Worm (Caenorhabditis elegans) whole organism, late embryonic: ENCODE results near the gene zipt-7.1.

Experiments used
- C08G9.2 ChIP-seq: sonication (generic microtip); optimal IDR thresholded peaks from 2 replicates; lab custom pipeline; 2016; ENCODE audit warnings: mild to moderate bottlenecking, missing genetic modification characterization, moderate library complexity, missing compliant biosample characterization
- F13H6.1 ChIP-seq: sonication (generic microtip); optimal IDR thresholded peaks from 2 replicates; lab custom pipeline; 2016; ENCODE audit warnings: missing genetic modification characterization, missing compliant biosample characterization
- K02D7.2 ChIP-seq: sonication (generic microtip); optimal IDR thresholded peaks from 2 replicates; lab custom pipeline; 2017; ENCODE audit warnings: mild to moderate bottlenecking, missing genetic modification characterization, missing compliant biosample characterization
- K09A11.1 ChIP-seq: sonication (generic microtip); optimal IDR thresholded peaks from 2 replicates; lab custom pipeline; 2017; ENCODE audit warnings: antibody characterized with exemption, mild to moderate bottlenecking, missing genetic modification characterization, missing compliant biosample characterization; ENCODE audit not compliant: insufficient read depth
- T23F11.4 ChIP-seq: fragments of 200-800 bp; sonication (Bioruptor generic); optimal IDR thresholded peaks from 2 replicates; lab custom pipeline; 2018; ENCODE audit warnings: mild to moderate bottlenecking, missing genetic modification characterization, missing compliant biosample characterization
- ahr-1 ChIP-seq: sonication (generic microtip); optimal IDR thresholded peaks from 2 replicates; lab custom pipeline; 2016; ENCODE audit warnings: missing genetic modification characterization, missing compliant biosample characterization
- ceh-14 ChIP-seq: sonication (generic microtip); optimal IDR thresholded peaks from 2 replicates; lab custom pipeline; 2016; ENCODE audit warnings: missing genotype, missing genetic modification characterization, missing compliant biosample characterization
- ceh-19 ChIP-seq: fragments of 200-800 bp; sonication (Bioruptor generic); optimal IDR thresholded peaks from 2 replicates; lab custom pipeline; 2018; ENCODE audit warnings: mild to moderate bottlenecking, missing genetic modification characterization, missing compliant biosample characterization
- ceh-2 ChIP-seq: sonication (generic microtip); optimal IDR thresholded peaks from 2 replicates; lab custom pipeline; 2016; ENCODE audit warnings: missing genotype, missing genetic modification characterization, missing compliant biosample characterization
- ceh-22 ChIP-seq: sonication (generic microtip); optimal IDR thresholded peaks from 2 replicates; lab custom pipeline; 2017; ENCODE audit warnings: missing biosample characterization, missing genetic modification characterization
- ceh-31 ChIP-seq: sonication (generic microtip); optimal IDR thresholded peaks from 2 replicates; lab custom pipeline; 2016; ENCODE audit warnings: missing genetic modification characterization, missing compliant biosample characterization
- ceh-45 ChIP-seq: fragments of 200-800 bp; sonication (Bioruptor generic); IDR thresholded peaks from 2 replicates; pipeline ENCODE4 v1.3.6; 2022; ENCODE audit warnings: missing genetic modification reagents, missing genetic modification characterization, missing compliant biosample characterization
- ceh-48 ChIP-seq: sonication (generic microtip); optimal IDR thresholded peaks from 2 replicates; lab custom pipeline; 2016; ENCODE audit warnings: missing genetic modification characterization, inconsistent platforms, missing compliant biosample characterization
- ceh-9 ChIP-seq: sonication (generic microtip); optimal IDR thresholded peaks from 2 replicates; lab custom pipeline; 2016; ENCODE audit warnings: mild to moderate bottlenecking, missing genetic modification characterization, inconsistent platforms, missing compliant biosample characterization
- dmd-4 ChIP-seq: sonication (generic microtip); optimal IDR thresholded peaks from 2 replicates; lab custom pipeline; 2016; ENCODE audit warnings: borderline replicate concordance, missing genetic modification characterization, missing compliant biosample characterization
- ets-4 ChIP-seq: sonication (generic microtip); optimal IDR thresholded peaks from 2 replicates; lab custom pipeline; 2016; ENCODE audit warnings: missing genetic modification characterization, missing compliant biosample characterization
- eyg-1 ChIP-seq: sonication (generic microtip); optimal IDR thresholded peaks from 2 replicates; lab custom pipeline; 2016; ENCODE audit warnings: missing genotype, missing genetic modification characterization, missing compliant biosample characterization
- fax-1 ChIP-seq: sonication (generic microtip); optimal IDR thresholded peaks from 2 replicates; lab custom pipeline; 2016; ENCODE audit warnings: missing genotype, missing genetic modification characterization, missing compliant biosample characterization
- fkh-6 ChIP-seq: sonication (generic microtip); optimal IDR thresholded peaks from 2 replicates; lab custom pipeline; 2016; ENCODE audit warnings: missing genetic modification characterization, missing compliant biosample characterization
- gmeb-2 ChIP-seq: sonication (generic microtip); optimal IDR thresholded peaks from 2 replicates; lab custom pipeline; 2016; ENCODE audit warnings: missing genetic modification characterization, inconsistent platforms, missing compliant biosample characterization
- hlh-15 ChIP-seq: sonication (generic microtip); optimal IDR thresholded peaks from 2 replicates; lab custom pipeline; 2016; ENCODE audit warnings: missing genetic modification characterization, missing compliant biosample characterization
- hlh-30 ChIP-seq: sonication (generic microtip); optimal IDR thresholded peaks from 2 replicates; lab custom pipeline; 2017; ENCODE audit warnings: antibody characterized with exemption, missing genetic modification characterization, missing compliant biosample characterization; ENCODE audit not compliant: insufficient read depth
- nfya-1 ChIP-seq: sonication (generic microtip); optimal IDR thresholded peaks from 2 replicates; lab custom pipeline; 2017; ENCODE audit warnings: missing genetic modification characterization, mild to moderate bottlenecking, missing compliant biosample characterization, antibody characterized with exemption, moderate library complexity
- odd-2 ChIP-seq: sonication (generic microtip); optimal IDR thresholded peaks from 2 replicates; lab custom pipeline; 2017; ENCODE audit warnings: antibody characterized with exemption, mild to moderate bottlenecking, missing genetic modification characterization, missing compliant biosample characterization
- pax-1 ChIP-seq: fragments of 150-350 bp; optimal IDR thresholded peaks from 2 replicates; lab custom pipeline; 2014; ENCODE audit warnings: missing biosample characterization, missing genetic modification characterization
- pha-2 ChIP-seq: sonication (generic microtip); optimal IDR thresholded peaks from 2 replicates; lab custom pipeline; 2017; ENCODE audit warnings: mild to moderate bottlenecking, missing genetic modification characterization, missing compliant biosample characterization
- sox-4 ChIP-seq: sonication (generic microtip); optimal IDR thresholded peaks from 2 replicates; lab custom pipeline; 2017; ENCODE audit warnings: mild to moderate bottlenecking, missing genetic modification characterization, inconsistent platforms, missing compliant biosample characterization
- syd-9 ChIP-seq: sonication (generic microtip); optimal IDR thresholded peaks from 2 replicates; lab custom pipeline; 2016; ENCODE audit warnings: mild to moderate bottlenecking, missing genetic modification characterization, moderate library complexity, missing compliant biosample characterization
- ttx-3 ChIP-seq: sonication (generic microtip); optimal IDR thresholded peaks from 2 replicates; lab custom pipeline; 2016; ENCODE audit warnings: missing genetic modification reagents, missing genetic modification characterization, missing compliant biosample characterization
- unc-42 ChIP-seq: sonication (generic microtip); optimal IDR thresholded peaks from 2 replicates; lab custom pipeline; 2016; ENCODE audit warnings: missing genotype, missing genetic modification characterization, missing compliant biosample characterization
- unc-55 ChIP-seq: sonication (generic microtip); optimal IDR thresholded peaks from 2 replicates; lab custom pipeline; 2017; ENCODE audit warnings: missing biosample characterization, missing genetic modification reagents, missing genetic modification characterization
- ztf-16 ChIP-seq: sonication (generic microtip); optimal IDR thresholded peaks from 2 replicates; lab custom pipeline; 2017; ENCODE audit warnings: missing genetic modification characterization, missing compliant biosample characterization

zipt-7.1 gene

DNA sequence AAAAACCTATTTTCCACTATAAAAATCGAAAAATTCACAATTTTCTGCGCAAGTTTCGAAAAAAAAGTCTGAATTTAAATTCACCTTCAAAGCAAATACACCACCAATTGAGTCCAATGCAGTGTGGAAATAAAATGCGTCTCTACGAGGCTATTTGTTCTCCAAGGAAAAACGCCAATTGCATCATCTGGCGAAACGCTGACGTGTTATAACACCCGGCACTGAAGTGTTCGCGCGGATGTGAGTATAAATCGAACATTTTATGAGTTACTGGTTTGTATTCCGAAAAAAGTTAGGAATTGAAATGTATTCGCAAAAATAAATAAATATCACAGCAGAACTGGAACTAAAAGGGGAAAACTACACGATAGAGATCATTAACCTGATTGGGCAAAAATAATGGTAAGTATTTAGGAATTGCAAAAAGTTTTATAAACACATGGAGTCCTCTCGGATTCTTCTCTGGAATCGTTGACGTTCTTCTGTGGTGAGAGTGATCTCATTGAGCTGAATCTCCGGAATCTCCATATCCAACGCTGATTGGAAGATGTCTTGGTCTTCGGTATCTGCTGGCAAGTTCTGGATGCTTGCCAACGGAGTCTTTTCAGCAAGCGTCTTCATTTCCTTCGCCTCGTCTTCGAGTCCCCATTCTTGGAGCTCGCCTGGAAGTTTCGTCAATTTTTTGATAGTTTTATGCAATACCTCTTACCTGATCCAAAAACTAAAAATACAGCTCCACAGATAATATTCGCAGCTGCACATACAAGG, at the start of gene zipt-7.1:
Gene zipt-7.1, minus strand, starts transcription at position 232 of the 768 bp plus-strand sequence.
- no peak for TF ChIP-seq ttx-3 (tag; lab: Kevin White, UChicago)
- no peak for TF ChIP-seq ceh-31
- no peak for TF ChIP-seq sox-4 (tag; lab: Kevin White, UChicago)
- no peak for TF ChIP-seq fkh-6 (tag; lab: Kevin White, UChicago)
- no peak for TF ChIP-seq odd-2 (tag; lab: Kevin White, UChicago)
- TF ChIP-seq ahr-1 (tag; lab: Kevin White, UChicago): no peak
- TF ChIP-seq pha-2 (tag; lab: Kevin White, UChicago): no peak
- TF ChIP-seq, all 69 proteins: peak for 0

DNA sequence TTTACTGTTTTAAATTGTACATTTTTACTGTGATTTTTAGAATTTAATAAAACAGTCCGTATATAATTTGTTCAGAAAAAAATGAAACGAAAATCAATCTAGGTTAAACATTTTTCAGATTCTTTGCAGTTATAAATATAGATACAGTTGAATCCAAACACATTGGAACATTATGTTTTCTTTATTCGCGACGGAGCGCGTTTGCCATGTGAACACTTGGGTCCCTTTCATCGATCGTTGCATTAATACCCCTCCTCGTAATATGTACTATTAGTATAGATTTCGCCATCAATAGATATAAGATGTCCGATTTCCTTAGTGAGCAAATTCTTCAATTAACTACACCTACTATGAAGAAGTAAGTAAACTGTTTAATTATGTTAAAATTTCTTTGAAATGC, 47.1 kb upstream of the zipt-7.1 start, which contains the start of gene C49C3.8:
Gene C49C3.8, plus strand, starts transcription at position 173 of the 400 bp plus-strand sequence.
- TF ChIP-seq ceh-48 (tag; lab: Kevin White, UChicago): peak; percentile 45
- TF ChIP-seq ceh-22: no peak
- TF ChIP-seq F13H6.1 (tag; lab: Kevin White, UChicago): no peak
- TF ChIP-seq, all 69 proteins: peak for 1

DNA sequence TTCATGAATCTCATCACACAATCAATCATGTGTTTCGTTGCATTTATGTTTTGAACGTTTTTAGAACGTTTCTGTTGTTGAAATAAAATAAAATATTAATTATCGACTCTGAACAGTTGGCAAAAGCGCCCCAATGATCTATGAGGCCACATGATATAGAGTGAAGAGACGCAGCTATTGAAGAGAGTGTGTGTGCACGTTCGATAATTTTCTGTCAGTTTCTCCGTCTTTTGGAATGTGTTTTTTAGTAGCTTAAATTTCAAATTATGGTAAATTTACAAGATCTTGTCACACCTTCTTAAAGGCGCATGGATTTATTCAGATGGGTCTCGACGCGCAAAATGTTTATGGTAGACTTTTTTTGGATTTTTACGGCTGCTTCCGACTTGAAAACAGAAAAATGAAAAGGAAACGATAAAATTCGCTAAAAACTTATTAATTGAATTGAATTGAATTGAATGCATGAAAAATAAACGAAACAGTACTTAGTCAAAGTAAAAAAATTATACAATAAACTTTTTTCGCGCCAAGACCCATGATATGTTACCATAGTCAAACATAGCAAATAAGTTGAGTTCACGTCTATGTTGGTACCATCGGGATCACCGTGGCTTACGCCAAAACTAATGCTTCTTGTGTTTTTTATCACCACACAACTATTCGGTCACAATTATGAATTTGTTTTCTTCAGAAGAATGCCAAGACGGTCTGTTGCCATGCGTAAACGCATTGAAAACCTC, 45.8 kb upstream of the zipt-7.1 start, which contains the start of gene C49C3.15:
Gene C49C3.15, plus strand, starts transcription at position 690 of the 740 bp plus-strand sequence.
- TF ChIP-seq K09A11.1: no peak
- peak; percentile 38 for TF ChIP-seq unc-55 (GFP tag; lab: Kevin White, UChicago)
- peak; percentile 21 for TF ChIP-seq ceh-31
- TF ChIP-seq nfya-1 (tag; lab: Kevin White, UChicago): peak; percentile 15
- TF ChIP-seq hlh-30: peak; percentile 77
- TF ChIP-seq fax-1 (tag; lab: Kevin White, UChicago): no peak
- TF ChIP-seq ceh-45 (GFP tag; lab: Robert Waterston, UW): no peak

DNA sequence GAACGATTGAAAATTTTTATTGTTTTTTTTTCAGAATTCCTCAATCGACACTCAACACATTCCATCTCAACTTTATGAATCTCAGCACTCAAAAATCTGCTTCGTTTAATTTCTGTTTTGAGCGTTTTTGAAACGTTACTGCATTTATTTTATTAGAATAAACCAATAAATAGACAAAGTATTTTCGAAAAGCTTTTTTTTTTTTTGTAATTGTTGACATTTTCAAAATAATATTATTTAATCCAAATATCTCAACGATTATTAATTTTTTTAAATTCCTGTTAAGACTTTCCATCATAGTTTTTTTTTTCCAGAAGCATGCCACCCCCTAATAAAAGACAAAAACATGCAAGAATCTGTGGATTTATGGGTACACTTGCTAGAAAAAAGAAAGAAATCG, 44.3 kb upstream of the zipt-7.1 start, which contains the start of gene C49C3.7:
Gene C49C3.7, plus strand, starts transcription at position 301 of the 400 bp plus-strand sequence.
- TF ChIP-seq ceh-19 (GFP tag; lab: Kevin White, UChicago) (no peak), nfya-1 (tag; lab: Kevin White, UChicago) (no peak), ceh-14 (tag; lab: Kevin White, UChicago) (no peak), syd-9 (tag; lab: Kevin White, UChicago) (no peak), ceh-9 (tag; lab: Kevin White, UChicago) (no peak), C08G9.2 (tag; lab: Kevin White, UChicago) (no peak), ceh-2 (tag; lab: Kevin White, UChicago) (no peak), pax-1 (tag; lab: Kevin White, UChicago) (no peak), ceh-45 (GFP tag; lab: Robert Waterston, UW) (no peak), dmd-4 (tag; lab: Kevin White, UChicago) (no peak), eyg-1 (no peak), sox-4 (tag; lab: Kevin White, UChicago) (no peak), gmeb-2 (tag; lab: Kevin White, UChicago) (no peak), ets-4 (tag; lab: Kevin White, UChicago) (no peak), odd-2 (tag; lab: Kevin White, UChicago) (no peak), ztf-16 (tag; lab: Kevin White, UChicago) (no peak), ttx-3 (tag; lab: Kevin White, UChicago) (no peak), K02D7.2 (tag; lab: Kevin White, UChicago) (no peak)

DNA sequence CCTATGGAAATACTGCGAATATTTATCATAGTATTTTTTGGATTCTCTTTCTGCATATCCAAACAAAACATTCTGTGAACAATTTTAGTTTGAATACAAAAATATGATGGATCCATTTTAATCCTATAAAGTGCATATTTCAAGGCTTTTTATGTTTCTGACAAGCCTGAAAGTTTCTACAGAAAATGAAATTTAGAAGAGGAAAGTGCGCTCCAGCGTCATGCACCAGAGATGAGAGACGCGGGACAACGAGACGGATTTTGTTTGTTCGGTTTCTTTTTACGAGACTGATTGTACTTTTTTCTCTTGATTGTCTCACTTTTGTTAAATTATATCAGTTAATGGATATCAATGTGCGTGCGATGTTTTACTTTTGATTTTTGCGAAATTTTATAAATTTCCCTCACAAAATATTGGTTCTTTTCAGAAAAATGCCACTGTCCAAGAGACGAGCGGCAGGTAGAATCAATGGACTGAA, 43.2 kb upstream of the zipt-7.1 start, which contains the start of gene C49C3.6:
Gene C49C3.6, plus strand, starts transcription at position 428 of the 478 bp plus-strand sequence.
- TF ChIP-seq hlh-15 (tag; lab: Kevin White, UChicago): no peak
- TF ChIP-seq ceh-31: no peak
- TF ChIP-seq T23F11.4 (GFP tag; lab: Kevin White, UChicago): no peak
- TF ChIP-seq unc-42 (tag; lab: Kevin White, UChicago): peak; percentile 62
